Fruit fly (Drosophila melanogaster) whole organism: ENCODE data around the gene Dus1.

ENCODE experiments used
- CG8478 ChIP-seq: fragments of >200 bp; optimal IDR thresholded peaks from 2 replicates; lab custom pipeline; 2018; ENCODE audit warnings: inconsistent platforms
- Dll ChIP-seq: fragments of >200 bp; optimal IDR thresholded peaks from 2 replicates; lab custom pipeline; 2017
- EcR ChIP-seq, 2 experiments: fragments of >200 bp; optimal IDR thresholded peaks; 2 replicates each; lab custom pipeline; 2017; ENCODE audit warnings: missing biosample characterization in 2 of 2, missing genetic modification characterization in 2 of 2, missing genetic modification reagents in 2 of 2
- pan ChIP-seq: fragments of >200 bp; optimal IDR thresholded peaks from 2 replicates; lab custom pipeline; 2017
- psq ChIP-seq: fragments of >200 bp; optimal IDR thresholded peaks from 2 replicates; lab custom pipeline; 2017
- usp ChIP-seq: fragments of >200 bp; optimal IDR thresholded peaks from 2 replicates; lab custom pipeline; 2017; ENCODE audit warnings: missing biosample characterization, missing genetic modification characterization, mixed read lengths

Dus1 gene

DNA sequence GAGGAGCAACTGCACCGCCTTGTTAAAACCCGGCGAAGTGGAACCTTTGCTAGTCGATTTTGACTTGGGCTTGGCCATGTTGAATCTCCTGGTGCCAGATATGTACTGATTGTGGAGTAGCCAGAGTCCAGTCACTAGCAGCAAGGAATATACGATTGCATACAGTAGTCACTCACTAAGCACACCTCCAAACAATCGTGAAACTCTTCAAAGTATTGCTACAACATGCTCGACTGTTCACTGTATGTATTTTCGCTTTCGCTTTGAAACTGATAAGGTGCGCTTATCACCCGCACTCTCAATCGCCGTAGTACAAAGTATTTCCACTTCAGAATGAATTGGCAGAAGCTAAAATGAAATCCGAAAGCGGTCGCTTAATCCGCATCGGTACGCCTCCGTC lies 14.9 kb upstream of the Dus1 start:
- TF ChIP-seq psq (lab: Kevin White, UChicago) (no peak), EcR (GFP tag; optimal IDR thresholded peaks at IDR 0.05; lab: Kevin White, UChicago) (peak in 1 of 2 experiments; percentile 4)

DNA sequence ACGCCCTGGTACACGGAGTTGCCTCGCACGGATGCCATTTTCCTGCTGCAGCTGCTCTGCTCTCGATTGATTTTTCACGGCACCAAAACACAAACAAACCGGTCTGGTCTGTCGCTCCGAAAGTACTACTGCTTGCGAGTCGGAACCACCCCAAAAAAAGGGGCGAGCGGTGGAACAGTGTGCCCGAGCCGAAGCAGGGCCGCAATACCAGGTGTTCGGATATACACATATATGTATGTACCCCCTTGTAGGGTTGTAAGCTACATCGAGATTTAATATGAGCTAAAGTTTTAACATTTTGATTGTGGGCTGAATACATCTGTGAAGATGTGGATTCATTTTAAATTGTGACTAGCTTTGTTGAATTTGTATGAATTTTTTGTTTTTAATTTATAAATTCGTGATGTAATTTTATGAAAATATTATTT lies 14.1 kb upstream of the Dus1 start:
- no peak for TF ChIP-seq pan (lab: Kevin White, UChicago)
- TF ChIP-seq psq (lab: Kevin White, UChicago), result no peak
- TF ChIP-seq CG8478, result no peak
- TF ChIP-seq Dll (lab: Kevin White, UChicago), result no peak
- TF ChIP-seq usp (GFP tag; lab: Kevin White, UChicago), result no peak
- TF ChIP-seq EcR (GFP tag; optimal IDR thresholded peaks at IDR 0.05; lab: Kevin White, UChicago), result no peak

DNA sequence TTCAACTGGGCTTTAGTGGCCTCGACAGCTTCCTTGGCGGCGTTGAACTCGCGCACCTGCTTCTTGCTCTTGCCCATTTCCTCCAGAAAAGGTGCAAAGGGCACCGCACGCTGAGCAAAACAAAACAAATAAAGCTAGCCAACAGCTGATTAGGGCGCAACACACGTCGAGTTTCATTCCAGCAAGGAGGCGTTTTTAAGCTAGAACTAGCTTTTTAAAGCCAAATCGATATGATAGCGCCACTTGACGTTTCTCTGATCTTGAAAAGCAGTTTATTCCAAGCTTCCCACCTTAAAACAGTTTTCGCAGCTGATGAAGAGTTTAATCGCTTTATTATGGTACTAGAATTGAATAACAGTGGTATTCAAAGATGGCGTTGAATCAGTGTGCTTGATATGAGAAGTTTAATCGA lies 11.5 kb upstream of the Dus1 start, which contains the start of gene CG11601:
CG11601 (minus strand) TSS at position 199 of the 412 bp plus-strand sequence.
- TF ChIP-seq psq (lab: Kevin White, UChicago) (no peak), EcR (GFP tag; optimal IDR thresholded peaks at IDR 0.05; lab: Kevin White, UChicago) (peak in 1 of 2 experiments; percentile 28)

DNA sequence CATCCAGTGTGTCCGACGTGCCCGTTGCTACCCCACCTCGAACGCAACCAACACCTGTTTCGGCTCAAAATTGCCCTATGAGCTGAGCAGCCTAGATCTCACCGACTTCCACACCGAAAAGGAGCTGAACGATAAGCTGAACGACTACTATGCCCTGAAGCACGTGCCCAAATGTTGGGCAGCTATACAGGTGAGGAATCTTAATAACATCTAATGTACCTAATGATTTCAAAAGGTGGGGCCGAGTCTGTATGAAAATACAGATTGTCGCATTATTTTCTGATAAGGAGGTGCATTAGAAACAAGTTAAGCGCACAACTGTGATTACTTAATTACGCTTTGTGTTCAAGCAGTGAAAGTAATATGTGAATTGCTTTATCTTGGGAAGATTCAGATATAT lies 6.6 kb upstream of the Dus1 start, which contains the start of gene CG17078:
CG17078 (minus strand) TSS at position 101 of the 400 bp plus-strand sequence.
- no peak for TF ChIP-seq Dll (lab: Kevin White, UChicago)
- no peak for TF ChIP-seq CG8478
- no peak for TF ChIP-seq EcR (GFP tag; optimal IDR thresholded peaks at IDR 0.05; lab: Kevin White, UChicago)
- no peak for TF ChIP-seq psq (lab: Kevin White, UChicago)
- no peak for TF ChIP-seq usp (GFP tag; lab: Kevin White, UChicago)
- no peak for TF ChIP-seq pan (lab: Kevin White, UChicago)

DNA sequence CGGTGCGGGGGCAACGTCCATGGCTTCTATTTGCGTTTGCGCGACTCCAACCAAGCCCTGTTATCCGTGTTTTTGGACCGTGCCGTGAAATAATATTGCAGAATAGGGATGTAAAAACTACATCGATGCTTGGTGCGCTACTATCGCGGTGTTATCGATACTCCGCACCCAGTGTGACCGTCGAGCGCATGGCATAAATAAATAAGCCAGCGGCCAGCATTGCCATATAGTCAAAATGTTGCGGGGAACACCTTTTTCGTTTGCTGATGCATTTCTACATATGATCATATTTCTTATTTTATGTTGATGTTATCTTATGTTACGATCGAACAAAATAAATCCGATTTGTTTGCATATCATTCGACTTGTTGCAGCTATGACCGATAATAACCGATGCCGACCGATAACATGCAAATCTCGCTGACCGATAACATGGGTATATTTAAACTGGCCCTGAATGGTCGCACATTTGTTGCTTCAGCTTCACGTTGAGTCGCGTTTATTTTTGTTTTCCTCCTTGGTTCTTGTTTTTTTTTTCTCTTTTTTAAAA lies 5.7 kb upstream of the Dus1 start, which contains the start of gene smo:
smo (plus strand) TSS at position 461 of the 550 bp plus-strand sequence.
- no peak for TF ChIP-seq Dll (lab: Kevin White, UChicago)
- TF ChIP-seq usp (GFP tag; lab: Kevin White, UChicago), result no peak
- TF ChIP-seq pan (lab: Kevin White, UChicago), result no peak
- TF ChIP-seq CG8478, result no peak
- TF ChIP-seq psq (lab: Kevin White, UChicago), result no peak
- TF ChIP-seq EcR (GFP tag; optimal IDR thresholded peaks at IDR 0.05; lab: Kevin White, UChicago), result no peak

DNA sequence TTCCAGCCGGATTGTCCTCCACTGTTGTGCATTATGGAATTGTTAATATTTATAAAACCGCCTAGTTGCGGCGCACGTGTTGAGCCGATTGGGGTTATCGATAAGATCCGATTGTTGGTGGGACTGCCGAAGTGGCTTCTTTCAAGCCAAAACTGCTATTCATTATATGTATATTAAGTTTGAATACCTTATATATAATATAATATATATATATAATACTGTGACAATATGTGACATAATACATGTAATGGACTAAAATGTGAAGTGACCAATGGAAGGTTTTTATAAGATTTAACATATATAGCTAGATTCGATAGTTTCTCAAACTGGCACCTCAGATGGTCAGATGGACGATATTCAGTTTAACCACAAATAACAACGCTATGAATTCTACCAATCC lies 2.1 kb upstream of the Dus1 start, which contains the start of the genes mbm and CG11555:
mbm (minus strand) TSS at position 113 of the 400 bp plus-strand sequence.
CG11555 (plus strand) TSS at position 234 of the 400 bp plus-strand sequence.
- TF ChIP-seq psq (lab: Kevin White, UChicago) (no peak), Dll (lab: Kevin White, UChicago) (no peak), CG8478 (no peak), usp (GFP tag; lab: Kevin White, UChicago) (no peak), EcR (GFP tag; optimal IDR thresholded peaks at IDR 0.05; lab: Kevin White, UChicago) (no peak), pan (lab: Kevin White, UChicago) (no peak)

DNA sequence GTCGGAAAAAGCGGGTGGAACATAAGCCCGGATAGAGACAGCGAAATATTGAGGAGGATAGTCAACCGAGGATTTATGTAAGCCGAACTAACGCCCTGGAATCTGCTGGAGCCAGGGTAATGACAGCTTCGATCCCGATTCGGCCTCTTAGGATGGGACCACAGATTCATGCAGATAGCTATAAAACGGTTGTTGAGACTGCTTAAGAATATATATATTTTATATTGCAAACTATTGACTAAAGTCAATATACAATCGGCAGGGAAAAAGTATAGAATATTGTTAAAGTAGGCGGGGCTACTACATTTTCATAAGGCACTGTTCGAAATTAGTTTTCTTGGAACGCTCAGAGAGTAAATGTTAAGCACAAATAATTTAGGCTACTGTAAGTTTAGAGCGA lies 2.8 kb downstream of the Dus1 start, which contains the start of gene CG3345:
CG3345 (plus strand) TSS at position 301 of the 400 bp plus-strand sequence.
- TF ChIP-seq Dll (lab: Kevin White, UChicago), result no peak
- no peak for TF ChIP-seq usp (GFP tag; lab: Kevin White, UChicago)
- TF ChIP-seq psq (lab: Kevin White, UChicago), result no peak
- TF ChIP-seq CG8478, result no peak
- no peak for TF ChIP-seq pan (lab: Kevin White, UChicago)
- TF ChIP-seq EcR (GFP tag; optimal IDR thresholded peaks at IDR 0.05; lab: Kevin White, UChicago), result no peak

DNA sequence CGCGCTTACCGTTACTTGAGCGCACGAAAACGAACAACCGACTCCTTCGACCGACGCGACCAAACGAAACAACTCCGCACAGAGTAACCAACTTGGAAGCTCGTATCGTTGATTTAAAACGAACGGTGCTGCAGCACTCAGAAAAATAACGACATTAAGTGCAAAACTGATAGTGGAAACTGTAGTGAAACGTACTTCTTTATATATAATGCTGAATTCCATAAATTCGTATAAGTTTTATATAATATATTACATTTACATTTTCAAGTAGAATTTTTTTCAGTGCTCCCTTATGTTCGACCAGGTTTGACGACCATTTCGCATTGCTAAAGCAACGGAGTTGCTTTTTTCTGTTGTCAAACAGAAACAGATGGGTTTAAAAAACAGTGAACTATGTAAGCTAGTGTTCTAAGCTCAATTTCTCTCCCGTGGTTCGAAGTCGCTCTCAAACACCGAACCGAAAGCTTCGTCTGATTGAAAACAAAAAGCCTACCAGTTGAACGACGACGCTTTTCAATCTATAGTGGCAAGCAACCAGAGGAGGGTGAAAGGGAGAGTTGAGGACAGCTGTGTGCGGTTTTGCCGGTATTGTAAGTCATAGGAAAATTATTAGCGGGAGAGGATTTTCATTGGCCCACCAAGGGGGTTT lies 4.0 kb downstream of the Dus1 start, which contains the start of gene CG17075:
CG17075 (minus strand) TSS at position 65 of the 649 bp plus-strand sequence.
- TF ChIP-seq Dll (lab: Kevin White, UChicago) (no peak), EcR (GFP tag; optimal IDR thresholded peaks at IDR 0.05; lab: Kevin White, UChicago) (no peak), psq (lab: Kevin White, UChicago) (no peak), CG8478 (no peak), usp (GFP tag; lab: Kevin White, UChicago) (no peak), pan (lab: Kevin White, UChicago) (no peak)

DNA sequence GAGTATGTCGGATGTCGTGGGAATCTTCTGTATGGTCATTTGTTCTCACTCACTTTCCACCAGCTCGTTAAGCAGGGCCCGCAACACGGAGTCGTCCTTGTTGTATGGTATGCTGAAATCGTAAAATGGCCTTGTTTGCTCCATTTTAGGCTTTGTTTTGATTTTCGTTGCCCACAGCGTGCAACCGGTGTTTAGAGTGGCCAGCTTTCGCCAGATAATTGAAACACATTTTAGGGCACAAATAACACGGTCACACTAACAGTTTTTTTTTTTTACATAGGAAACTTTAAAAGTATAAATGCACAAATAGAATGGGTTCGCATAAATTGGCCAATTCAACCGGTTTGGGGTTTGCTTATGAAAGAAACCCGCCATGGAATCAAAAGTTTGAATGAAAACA lies 19.4 kb downstream of the Dus1 start, which contains the start of gene Rpp30:
Rpp30 (minus strand) TSS at position 200 of the 400 bp plus-strand sequence.
- TF ChIP-seq usp (GFP tag; lab: Kevin White, UChicago), result no peak
- TF ChIP-seq EcR (GFP tag; optimal IDR thresholded peaks at IDR 0.05; lab: Kevin White, UChicago), result no peak
- TF ChIP-seq pan (lab: Kevin White, UChicago), result no peak
- TF ChIP-seq CG8478, result no peak
- no peak for TF ChIP-seq Dll (lab: Kevin White, UChicago)
- TF ChIP-seq psq (lab: Kevin White, UChicago), result no peak

DNA sequence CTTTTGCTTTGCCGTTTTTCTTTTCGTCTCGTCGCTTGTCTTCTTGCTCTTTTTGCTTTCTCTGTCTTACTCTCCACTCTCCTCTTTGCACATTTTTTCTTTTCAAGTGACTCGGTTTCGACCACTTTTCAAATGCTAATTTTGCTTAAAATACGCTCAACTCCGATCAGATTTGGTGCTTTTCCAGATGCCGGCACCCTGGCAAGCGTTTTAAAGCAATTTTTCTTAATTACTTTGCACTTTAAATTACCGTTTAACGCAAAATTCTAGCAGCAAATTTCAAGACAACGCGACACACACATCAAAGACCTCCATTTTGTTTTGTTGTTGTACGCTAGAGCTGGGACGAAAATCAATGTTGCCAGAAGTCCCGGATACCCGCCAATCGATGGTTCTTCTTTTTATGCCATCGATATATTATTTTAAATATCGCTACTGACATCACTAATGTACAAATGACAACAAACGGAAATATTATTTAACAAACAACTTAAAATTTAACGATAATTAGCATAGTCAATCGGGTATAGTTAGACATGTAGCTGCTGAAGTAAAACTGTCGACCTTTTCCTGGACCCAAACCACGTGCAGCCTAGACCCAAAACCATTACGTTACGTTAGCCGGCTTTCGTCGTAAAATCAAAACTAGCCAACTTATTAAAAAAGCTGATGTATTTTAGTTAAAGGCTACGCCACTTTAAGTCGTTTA lies 20.9 kb downstream of the Dus1 start, which contains the start of gene kis:
kis (minus strand) TSS at position 317 of the 709 bp plus-strand sequence.
- TF ChIP-seq psq (lab: Kevin White, UChicago) (no peak), CG8478 (no peak), usp (GFP tag; lab: Kevin White, UChicago) (no peak), EcR (GFP tag; optimal IDR thresholded peaks at IDR 0.05; lab: Kevin White, UChicago) (no peak), Dll (lab: Kevin White, UChicago) (no peak), pan (lab: Kevin White, UChicago) (no peak)
